Fruit fly (Drosophila melanogaster) Kc167 (cell line): Measurements from ENCODE around the gene nebu.

ENCODE experiments used
- h ChIP-seq: fragments of >200 bp; optimal IDR thresholded peaks from 3 replicates; lab custom pipeline; 2018; ENCODE audit warnings: missing external identifiers
- psq ChIP-seq: fragments of >200 bp; optimal IDR thresholded peaks from 2 replicates; lab custom pipeline; 2017; ENCODE audit warnings: missing external identifiers
- ttk ChIP-seq: sonication (Bioruptor generic); optimal IDR thresholded peaks from 2 replicates; lab custom pipeline; 2017; ENCODE audit warnings: missing external identifiers

dm6 chr3L:12794532-12794931 lies 48.4 kb downstream of the nebu start:
- no peak for TF ChIP-seq psq (lab: Kevin White, UChicago)
- TF ChIP-seq ttk: no peak
- no peak for TF ChIP-seq h
